Fruit fly (Drosophila melanogaster) whole organism, embryonic: ENCODE data around the gene Shc.

Experiments used
- Aef1 ChIP-seq: fragments of 200-800 bp; sonication (Bioruptor generic); IDR thresholded peaks from 3 replicates; pipeline ENCODE4 v1.3.6; 2022; ENCODE audit warnings: missing biosample characterization, missing genetic modification characterization
- Antp ChIP-seq: fragments of 200-800 bp; sonication (Bioruptor generic); optimal IDR thresholded peaks from 3 replicates; lab custom pipeline; 2016; ENCODE audit warnings: missing biosample characterization, missing genetic modification characterization
- CG10321 ChIP-seq: fragments of 200-800 bp; sonication (Bioruptor generic); IDR thresholded peaks from 2 replicates; pipeline ENCODE4 v1.3.6; 2022; ENCODE audit warnings: missing biosample characterization, missing genetic modification characterization
- CG10654 ChIP-seq: fragments of 200-800 bp; sonication (Bioruptor generic); optimal IDR thresholded peaks from 2 replicates; lab custom pipeline; 2016; ENCODE audit warnings: missing biosample characterization, missing genetic modification characterization
- CG10959 ChIP-seq: fragments of 200-800 bp; sonication (Bioruptor generic); IDR thresholded peaks from 2 replicates; pipeline ENCODE4 v1.3.6; 2022; ENCODE audit warnings: missing biosample characterization, missing genetic modification characterization
- CG11398 ChIP-seq: fragments of 200-800 bp; sonication (Bioruptor generic); optimal IDR thresholded peaks from 2 replicates; lab custom pipeline; 2016; ENCODE audit warnings: missing biosample characterization, missing genetic modification characterization
- CG14441 ChIP-seq: fragments of 200-800 bp; sonication (Bioruptor generic); IDR thresholded peaks from 2 replicates; pipeline ENCODE4 v1.3.6; 2022; ENCODE audit warnings: missing biosample characterization, missing genetic modification characterization
- CG14965 ChIP-seq: fragments of 200-800 bp; sonication (Bioruptor generic); optimal IDR thresholded peaks from 2 replicates; lab custom pipeline; 2016; ENCODE audit warnings: missing biosample characterization, missing genetic modification characterization, borderline replicate concordance
- CG18476 ChIP-seq: fragments of 200-800 bp; sonication (Bioruptor generic); optimal IDR thresholded peaks from 2 replicates; lab custom pipeline; 2016; ENCODE audit warnings: missing biosample characterization, mild to moderate bottlenecking, missing genetic modification characterization
- CG3847 ChIP-seq: fragments of 200-800 bp; sonication (Bioruptor generic); IDR thresholded peaks from 2 replicates; pipeline ENCODE4 v1.3.6; 2022; ENCODE audit warnings: missing biosample characterization, missing genetic modification characterization
- CG42726 ChIP-seq: fragments of 200-800 bp; sonication (Bioruptor generic); IDR thresholded peaks from 2 replicates; pipeline ENCODE4 v1.3.6; 2022; ENCODE audit warnings: missing biosample characterization, missing genetic modification characterization; ENCODE audit not compliant: partially characterized antibody
- CG6254 ChIP-seq: fragments of 200-800 bp; sonication (Bioruptor generic); optimal IDR thresholded peaks from 3 replicates; lab custom pipeline; 2017; ENCODE audit warnings: mild to moderate bottlenecking, missing biosample characterization, missing genetic modification reagents, missing genetic modification characterization
- CG7271 ChIP-seq: fragments of 200-800 bp; sonication (Bioruptor generic); optimal IDR thresholded peaks from 2 replicates; lab custom pipeline; 2018; ENCODE audit warnings: missing biosample characterization, mild to moderate bottlenecking, missing genetic modification characterization, moderate library complexity
- CG9609 ChIP-seq: fragments of 200-800 bp; sonication (Bioruptor generic); optimal IDR thresholded peaks from 3 replicates; lab custom pipeline; 2016; ENCODE audit warnings: missing biosample characterization, missing genetic modification characterization
- Camta ChIP-seq: fragments of 200-800 bp; sonication (Bioruptor generic); optimal IDR thresholded peaks from 2 replicates; lab custom pipeline; 2016; ENCODE audit warnings: missing biosample characterization, missing genetic modification characterization
- Chrac-16 ChIP-seq: fragments of 200-800 bp; sonication (Bioruptor generic); optimal IDR thresholded peaks from 3 replicates; lab custom pipeline; 2016; ENCODE audit warnings: missing biosample characterization, missing genetic modification characterization
- Elba2 ChIP-seq: fragments of 200-800 bp; sonication (Bioruptor generic); optimal IDR thresholded peaks from 3 replicates; lab custom pipeline; 2016; ENCODE audit warnings: missing biosample characterization, missing genetic modification characterization
- Ets97D ChIP-seq: fragments of 200-800 bp; sonication (Bioruptor generic); optimal IDR thresholded peaks from 3 replicates; lab custom pipeline; 2016; ENCODE audit warnings: missing biosample characterization, missing genetic modification characterization
- Fer1 ChIP-seq: fragments of 200-800 bp; sonication (Bioruptor generic); optimal IDR thresholded peaks from 2 replicates; lab custom pipeline; 2017; ENCODE audit warnings: missing biosample characterization, mild to moderate bottlenecking, missing genetic modification characterization
- H2.0 ChIP-seq: fragments of 200-800 bp; sonication (Bioruptor generic); IDR thresholded peaks from 2 replicates; pipeline ENCODE4 v1.3.6; 2022; ENCODE audit warnings: missing biosample characterization, missing genetic modification characterization
- Lhr ChIP-seq: fragments of 200-800 bp; sonication (Bioruptor generic); optimal IDR thresholded peaks from 3 replicates; lab custom pipeline; 2017; ENCODE audit warnings: mild to moderate bottlenecking, missing biosample characterization, missing genetic modification reagents, missing genetic modification characterization
- MESR4 ChIP-seq: fragments of 200-800 bp; sonication (Bioruptor generic); optimal IDR thresholded peaks from 2 replicates; lab custom pipeline; 2018; ENCODE audit warnings: missing biosample characterization, mild to moderate bottlenecking, missing genetic modification characterization, moderate library complexity
- Myb ChIP-seq: fragments of 200-800 bp; sonication (Bioruptor generic); optimal IDR thresholded peaks from 2 replicates; lab custom pipeline; 2016; ENCODE audit warnings: missing biosample characterization, missing genetic modification characterization
- NC2α ChIP-seq: fragments of 200-800 bp; sonication (Bioruptor generic); optimal IDR thresholded peaks from 2 replicates; lab custom pipeline; 2016; ENCODE audit warnings: missing biosample characterization, missing genetic modification characterization
- Nf-YC ChIP-seq: fragments of 200-800 bp; optimal IDR thresholded peaks from 3 replicates; lab custom pipeline; 2019; ENCODE audit warnings: missing biosample characterization, mild to moderate bottlenecking, missing genetic modification characterization, moderate library complexity
- Rfx ChIP-seq: fragments of 200-800 bp; sonication (Bioruptor generic); IDR thresholded peaks from 2 replicates; pipeline ENCODE4 v1.3.6; 2022; ENCODE audit warnings: missing biosample characterization, missing genetic modification characterization
- Rx ChIP-seq: fragments of 200-800 bp; sonication (Bioruptor generic); IDR thresholded peaks from 2 replicates; pipeline ENCODE4 v1.3.6; 2022; ENCODE audit warnings: missing biosample characterization, missing genetic modification characterization
- chm ChIP-seq: fragments of 200-800 bp; sonication (Bioruptor generic); IDR thresholded peaks from 2 replicates; pipeline ENCODE4 v1.3.6; 2022; ENCODE audit warnings: missing biosample characterization, missing genetic modification characterization
- dm ChIP-seq: fragments of 200-800 bp; sonication (Bioruptor generic); optimal IDR thresholded peaks from 3 replicates; lab custom pipeline; 2016; ENCODE audit warnings: missing biosample characterization, missing genetic modification characterization
- dmrt11E ChIP-seq: fragments of 200-800 bp; sonication (Bioruptor generic); optimal IDR thresholded peaks from 3 replicates; lab custom pipeline; 2018; ENCODE audit warnings: missing biosample characterization, mild to moderate bottlenecking, missing genetic modification characterization, moderate library complexity
- emc ChIP-seq: fragments of 200-800 bp; sonication (Bioruptor generic); optimal IDR thresholded peaks from 2 replicates; lab custom pipeline; 2016; ENCODE audit warnings: missing biosample characterization, missing genetic modification characterization
- hbn ChIP-seq: fragments of 200-800 bp; sonication (Bioruptor generic); IDR thresholded peaks from 2 replicates; pipeline ENCODE4 v1.3.6; 2022; ENCODE audit warnings: missing biosample characterization, missing genetic modification characterization; ENCODE audit not compliant: partially characterized antibody
- hth ChIP-seq: fragments of >200 bp; optimal IDR thresholded peaks from 2 replicates; lab custom pipeline; 2017; ENCODE audit warnings: inconsistent platforms
- jigr1 ChIP-seq: fragments of 200-800 bp; sonication (Bioruptor generic); IDR thresholded peaks from 3 replicates; pipeline ENCODE4 v1.3.6; 2022; ENCODE audit warnings: missing biosample characterization, missing genetic modification characterization
- kay ChIP-seq: fragments of 200-800 bp; sonication (Bioruptor generic); optimal IDR thresholded peaks from 2 replicates; lab custom pipeline; 2016; ENCODE audit warnings: missing biosample characterization, missing genetic modification characterization
- lilli ChIP-seq: fragments of 200-800 bp; sonication (Bioruptor generic); optimal IDR thresholded peaks from 3 replicates; lab custom pipeline; 2016; ENCODE audit warnings: missing biosample characterization, missing genetic modification characterization
- mam ChIP-seq: fragments of 200-800 bp; sonication (Bioruptor generic); optimal IDR thresholded peaks from 3 replicates; lab custom pipeline; 2016; ENCODE audit warnings: missing biosample characterization, missing genetic modification characterization
- mld ChIP-seq: fragments of 200-800 bp; sonication (Bioruptor generic); IDR thresholded peaks from 3 replicates; pipeline ENCODE4 v1.3.6; 2022; ENCODE audit warnings: missing biosample characterization, missing genetic modification characterization; ENCODE audit not compliant: partially characterized antibody
- nmo ChIP-seq: fragments of 200-800 bp; sonication (Bioruptor generic); optimal IDR thresholded peaks from 2 replicates; lab custom pipeline; 2018; ENCODE audit warnings: missing biosample characterization, mild to moderate bottlenecking, missing genetic modification characterization, moderate library complexity
- odd ChIP-seq: fragments of 200-800 bp; sonication (Bioruptor generic); optimal IDR thresholded peaks from 2 replicates; lab custom pipeline; 2017; ENCODE audit warnings: missing biosample characterization, mild to moderate bottlenecking, missing genetic modification characterization
- pan ChIP-seq, 4 experiments: fragments of >200 bp in 3 of 4; fragments of 200-800 bp in 1 of 4; sonication (Bioruptor generic) in 1 of 4; optimal IDR thresholded peaks in 3 of 4; IDR thresholded peaks in 1 of 4; 2 replicates each; pipeline versions ENCODE4 v1.3.6 to Lab custom; 2017 to 2022; ENCODE audit warnings: missing biosample characterization in 2 of 4, missing genetic modification characterization in 2 of 4, mixed read lengths in 1 of 4
- prd ChIP-seq, 3 experiments: fragments of >200 bp in 2 of 3; fragments of 200-800 bp in 1 of 3; sonication (Bioruptor generic) in 1 of 3; optimal IDR thresholded peaks in 2 of 3; IDR thresholded peaks in 1 of 3; 2 replicates in 2 of 3; 3 replicates in 1 of 3; pipeline versions ENCODE4 v1.3.6 to Lab custom; 2017 to 2022; ENCODE audit warnings: missing biosample characterization in 1 of 3, missing genetic modification characterization in 1 of 3
- salm ChIP-seq: fragments of 200-800 bp; sonication (Bioruptor generic); optimal IDR thresholded peaks from 2 replicates; lab custom pipeline; 2018; ENCODE audit warnings: missing biosample characterization, mild to moderate bottlenecking, missing genetic modification characterization
- sc ChIP-seq, 3 experiments: fragments of >200 bp in 2 of 3; fragments of 200-800 bp in 1 of 3; sonication (Bioruptor generic) in 1 of 3; optimal IDR thresholded peaks; 2 replicates in 2 of 3; 3 replicates in 1 of 3; lab custom pipeline; 2017; ENCODE audit warnings: mild to moderate bottlenecking in 1 of 3, missing biosample characterization in 1 of 3, missing genetic modification characterization in 1 of 3, missing genetic modification reagents in 1 of 3
- sens ChIP-seq: fragments of 200-800 bp; sonication (Bioruptor generic); peaks from one replicate; lab custom pipeline; 2016; ENCODE audit warnings: missing biosample characterization, missing genetic modification characterization
- sna ChIP-seq: fragments of 200-800 bp; sonication (Bioruptor generic); IDR thresholded peaks from 2 replicates; pipeline ENCODE4 v1.3.6; 2022; ENCODE audit warnings: missing biosample characterization, missing genetic modification characterization; ENCODE audit not compliant: partially characterized antibody
- twi ChIP-seq: fragments of 200-800 bp; optimal IDR thresholded peaks from 2 replicates; lab custom pipeline; 2019; ENCODE audit warnings: missing biosample characterization, mild to moderate bottlenecking, missing genetic modification characterization, moderate library complexity
- vnd ChIP-seq: fragments of 200-800 bp; sonication (Bioruptor generic); IDR thresholded peaks from 3 replicates; pipeline ENCODE4 v1.3.6; 2022; ENCODE audit warnings: missing biosample characterization, missing genetic modification characterization; ENCODE audit not compliant: partially characterized antibody
- yki ChIP-seq: fragments of >200 bp; optimal IDR thresholded peaks from 3 replicates; lab custom pipeline; 2018

Gene Shc

dm6 chr3L:9441907-9442479 is 15.2 kb downstream of the Shc start, which contains the start of the genes Bet3 and Nf-YA (continued):
- TF ChIP-seq mam (GFP tag; lab: Kevin White, UChicago) (peak; percentile 90), hth (lab: Kevin White, UChicago) (no peak), Myb (peak; percentile 98), sens (GFP tag; lab: Kevin White, UChicago) (peak; percentile 92), kay (GFP tag; lab: Kevin White, UChicago) (no peak), sc (optimal IDR thresholded peaks at IDR 0.05; lab: Kevin White, UChicago) (no peak), sc (GFP tag; optimal IDR thresholded peaks at IDR 0.05; lab: Kevin White, UChicago) (no peak), Elba2 (peak; percentile 7), Ets97D (GFP tag; lab: Kevin White, UChicago) (peak; percentile 55), Antp (peak; percentile 61), hbn (GFP tag; lab: Robert Waterston, UW) (peak; percentile 87), pan (optimal IDR thresholded peaks at IDR 0.05; lab: Kevin White, UChicago) (no peak), pan (GFP tag; optimal IDR thresholded peaks at IDR 0.05 in 1 of 2, IDR thresholded peaks at IDR 0.05 in 1 of 2) (no peak), chm (peak; percentile 53; the same call in 1 of the 2 replicates), CG11398 (GFP tag; lab: Kevin White, UChicago) (no peak), nmo (GFP tag; lab: Kevin White, UChicago) (peak; percentile 68), Camta (peak; percentile 53), Nf-YC (tag; lab: Kevin White, UChicago) (peak; percentile 43), CG7271 (tag; lab: Kevin White, UChicago) (no peak), CG10654 (GFP tag; lab: Kevin White, UChicago) (peak; percentile 50), lilli (GFP tag; lab: Kevin White, UChicago) (peak; percentile 70), yki (lab: Kevin White, UChicago) (no peak), odd (GFP tag; lab: Kevin White, UChicago) (no peak), Rx (GFP tag; lab: Robert Waterston, UW) (0 out of 2 replicates have a peak, but pooled peaks have one; percentile 33), CG9609 (peak; percentile 55), Fer1 (peak; percentile 3), CG10959 (GFP tag; lab: Robert Waterston, UW) (no peak), Rfx (GFP tag; lab: Robert Waterston, UW) (peak; percentile 76), sna (GFP tag; lab: Robert Waterston, UW) (peak; percentile 84), vnd (GFP tag; lab: Robert Waterston, UW) (peak; percentile 76), CG6254 (GFP tag; lab: Kevin White, UChicago) (no peak), CG42726 (GFP tag; lab: Robert Waterston, UW) (peak; percentile 86), NC2α (GFP tag; lab: Kevin White, UChicago) (no peak), twi (tag; lab: Kevin White, UChicago) (no peak), MESR4 (GFP tag; lab: Kevin White, UChicago) (peak; percentile 92), H2.0 (GFP tag; lab: Robert Waterston, UW) (peak; percentile 31; the same call in 1 of the 2 replicates), dm (GFP tag; lab: Kevin White, UChicago) (no peak), mld (GFP tag; lab: Robert Waterston, UW) (peak; percentile 62; the same call in 1 of the 3 replicates), dmrt11E (tag; lab: Kevin White, UChicago) (peak; percentile 35), CG14965 (GFP tag; lab: Kevin White, UChicago) (no peak), CG18476 (no peak), CG14441 (GFP tag; lab: Robert Waterston, UW) (peak; percentile 59), CG3847 (GFP tag; lab: Robert Waterston, UW) (peak; percentile 73), prd (optimal IDR thresholded peaks at IDR 0.05; lab: Kevin White, UChicago) (no peak), prd (GFP tag; IDR thresholded peaks at IDR 0.05; lab: Robert Waterston, UW) (peak; percentile 64; the same call in 2 of the 3 replicates), CG10321 (GFP tag; lab: Robert Waterston, UW) (no peak), jigr1 (GFP tag; lab: Robert Waterston, UW) (peak; percentile 20; the same call in 1 of the 3 replicates), Chrac-16 (GFP tag; lab: Kevin White, UChicago) (peak; percentile 32), salm (tag; lab: Kevin White, UChicago) (no peak), Aef1 (GFP tag; lab: Robert Waterston, UW) (peak; percentile 50; the same call in 1 of the 3 replicates), Lhr (GFP tag; lab: Kevin White, UChicago) (peak; percentile 44), emc (GFP tag; lab: Kevin White, UChicago) (no peak)
